Worm (Caenorhabditis elegans) whole organism, L4 larva: ENCODE results near the gene C03C10.7.

Experiments used
- ceh-20 ChIP-seq: fragments of 200-800 bp; sonication (Bioruptor generic); IDR thresholded peaks from 2 replicates; pipeline ENCODE4 v1.3.6; 2022; ENCODE audit warnings: missing genetic modification reagents, missing genetic modification characterization, missing compliant biosample characterization
- daf-8 ChIP-seq: fragments of 200-800 bp; sonication (Bioruptor generic); IDR thresholded peaks from 2 replicates; pipeline ENCODE4 v1.3.6; 2022; ENCODE audit warnings: missing genetic modification characterization, missing compliant biosample characterization
- jun-1 ChIP-seq: fragments of 150-350 bp; optimal IDR thresholded peaks from 2 replicates; lab custom pipeline; 2014; ENCODE audit warnings: missing biosample characterization, missing genetic modification reagents, missing genetic modification characterization
- nhr-41 ChIP-seq: fragments of 200-800 bp; sonication (Bioruptor generic); IDR thresholded peaks from 2 replicates; pipeline ENCODE4 v1.3.6; 2022; ENCODE audit warnings: missing genetic modification reagents, missing genetic modification characterization, missing compliant biosample characterization
- skn-1 ChIP-seq: fragments of 150-350 bp; optimal IDR thresholded peaks from 2 replicates; lab custom pipeline; 2014; ENCODE audit warnings: missing biosample characterization, missing genetic modification characterization
- spr-1 ChIP-seq: sonication (generic microtip); optimal IDR thresholded peaks from 2 replicates; lab custom pipeline; 2016; ENCODE audit warnings: mild to moderate bottlenecking, missing genetic modification characterization, missing compliant biosample characterization

DNA sequence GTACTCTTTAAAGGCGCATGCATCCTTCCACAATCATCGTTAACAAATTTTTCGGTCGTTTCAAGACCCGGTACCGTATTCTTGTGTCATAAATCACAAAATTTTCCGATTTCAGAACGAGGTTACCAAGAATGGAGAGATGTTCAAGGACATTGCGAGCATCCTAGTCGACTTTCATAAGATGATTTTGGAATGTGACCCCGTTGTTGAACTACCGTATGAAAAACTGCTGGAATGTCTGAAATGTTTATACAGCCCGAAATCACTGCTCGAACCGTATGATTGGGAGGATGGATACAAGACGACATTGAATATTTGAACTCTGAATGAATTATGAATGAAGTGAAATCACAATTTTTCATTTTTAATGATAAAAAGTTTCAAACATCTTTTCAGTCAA is 2.9 kb upstream of the C03C10.7 start:
- TF ChIP-seq ceh-20 (GFP tag; lab: Robert Waterston, UW), result no peak
- TF ChIP-seq skn-1 (tag; lab: Kevin White, UChicago), result no peak
- TF ChIP-seq nhr-41 (GFP tag; lab: Robert Waterston, UW), result no peak
- TF ChIP-seq spr-1, result no peak
- TF ChIP-seq jun-1 (tag; lab: Kevin White, UChicago), result no peak
- no peak for TF ChIP-seq daf-8 (GFP tag; lab: Robert Waterston, UW)
